Fruit fly (Drosophila melanogaster) Kc167 (cell line): Measurements from ENCODE around the gene e.

Experiments used
- Sin3A ChIP-seq: fragments of >200 bp; optimal IDR thresholded peaks from 2 replicates; lab custom pipeline; 2018; ENCODE audit warnings: missing external identifiers
- h ChIP-seq: fragments of >200 bp; optimal IDR thresholded peaks from 3 replicates; lab custom pipeline; 2018; ENCODE audit warnings: missing external identifiers
- psq ChIP-seq: fragments of >200 bp; optimal IDR thresholded peaks from 2 replicates; lab custom pipeline; 2017; ENCODE audit warnings: missing external identifiers
- ttk ChIP-seq: sonication (Bioruptor generic); optimal IDR thresholded peaks from 2 replicates; lab custom pipeline; 2017; ENCODE audit warnings: missing external identifiers

DNA sequence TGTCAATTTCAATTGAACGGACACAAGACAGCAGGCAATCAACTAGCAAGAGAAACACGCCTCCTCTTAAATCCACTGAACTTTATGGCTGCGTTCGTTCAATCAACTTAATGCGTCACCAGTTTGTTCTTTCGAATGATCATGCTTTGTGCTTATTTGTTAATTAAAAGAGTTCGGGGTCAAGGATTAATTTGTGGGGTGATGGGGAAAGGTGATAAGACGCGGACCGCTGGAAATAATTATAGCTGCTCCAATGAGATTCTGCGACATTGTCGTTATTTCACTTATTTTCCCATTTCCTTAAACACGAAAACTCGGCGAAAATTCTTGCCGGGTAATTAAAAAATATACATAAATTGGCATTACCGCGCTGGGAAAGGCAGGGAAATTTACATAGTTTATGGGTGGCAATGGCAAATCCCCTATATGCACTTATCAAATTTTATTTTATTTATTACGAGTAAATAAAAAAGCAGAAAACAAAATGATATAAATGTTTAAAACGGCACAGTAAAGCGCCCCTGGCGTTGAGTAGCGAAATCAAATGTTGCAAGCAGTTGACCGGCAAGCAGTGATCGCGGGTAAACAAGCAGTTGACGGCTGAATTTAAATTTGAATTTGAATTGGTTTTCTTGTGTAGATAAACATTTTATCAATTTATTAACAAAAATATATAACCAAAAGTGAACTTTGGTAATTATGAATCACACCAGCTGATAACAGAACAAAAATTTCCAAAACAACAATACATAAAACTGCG is 52.4 kb downstream of the e start:
- TF ChIP-seq psq (lab: Kevin White, UChicago) = no peak
- no peak for TF ChIP-seq Sin3A (lab: Kevin White, UChicago)
- no peak for TF ChIP-seq ttk (lab: Kevin White, UChicago)
- peak; percentile 78 for TF ChIP-seq h (lab: Kevin White, UChicago)
